Fruit fly (Drosophila melanogaster) whole organism, embryonic: ENCODE measurements around the gene Fas2.
A peak's percentile ranks its signal among the peaks of the same experiment; 100 is the strongest.

Experiments used
- Bgb ChIP-seq: fragments of 200-800 bp; sonication (Bioruptor generic); IDR thresholded peaks from 2 replicates; pipeline ENCODE4 v1.3.6; 2022; ENCODE audit warnings: missing biosample characterization, missing genetic modification characterization; ENCODE audit not compliant: partially characterized antibody
- CG11695 ChIP-seq: fragments of 200-800 bp; sonication (Bioruptor generic); IDR thresholded peaks from 3 replicates; pipeline ENCODE4 v1.3.6; 2022; ENCODE audit warnings: missing biosample characterization, missing genetic modification characterization
- CG12942 ChIP-seq: fragments of 200-800 bp; sonication (Bioruptor generic); optimal IDR thresholded peaks from 3 replicates; lab custom pipeline; 2016; ENCODE audit warnings: missing biosample characterization, missing genetic modification characterization
- CG13123 ChIP-seq: fragments of 200-800 bp; sonication (Bioruptor generic); optimal IDR thresholded peaks from 2 replicates; lab custom pipeline; 2016; ENCODE audit warnings: missing biosample characterization, missing genetic modification characterization
- CG13287 ChIP-seq: fragments of 200-800 bp; sonication (Bioruptor generic); IDR thresholded peaks from 2 replicates; pipeline ENCODE4 v1.3.6; 2022; ENCODE audit warnings: missing biosample characterization, missing genetic modification characterization; ENCODE audit not compliant: partially characterized antibody
- CG13424 ChIP-seq: fragments of 200-800 bp; sonication (Bioruptor generic); optimal IDR thresholded peaks from 2 replicates; lab custom pipeline; 2019; ENCODE audit warnings: missing biosample characterization, mild to moderate bottlenecking, missing genetic modification characterization, moderate library complexity
- CG14710 ChIP-seq: fragments of 200-800 bp; sonication (Bioruptor generic); optimal IDR thresholded peaks from 3 replicates; lab custom pipeline; 2019; ENCODE audit warnings: missing biosample characterization, mild to moderate bottlenecking, missing genetic modification characterization, moderate library complexity
- CG15514 ChIP-seq: fragments of 200-800 bp; sonication (Bioruptor generic); optimal IDR thresholded peaks from 3 replicates; lab custom pipeline; 2017; ENCODE audit warnings: missing biosample characterization, missing genetic modification characterization, mild to moderate bottlenecking, moderate library complexity, missing genetic modification reagents
- CG2678 ChIP-seq: fragments of 200-800 bp; sonication (Bioruptor generic); optimal IDR thresholded peaks from 3 replicates; lab custom pipeline; 2019; ENCODE audit warnings: missing biosample characterization, mild to moderate bottlenecking, missing genetic modification characterization, moderate library complexity
- CG2875 ChIP-seq: fragments of 200-800 bp; sonication (Bioruptor generic); optimal IDR thresholded peaks from 2 replicates; lab custom pipeline; 2017; ENCODE audit warnings: missing biosample characterization, mild to moderate bottlenecking, missing genetic modification characterization, missing genetic modification reagents
- CG31224 ChIP-seq: fragments of 200-800 bp; sonication (Bioruptor generic); IDR thresholded peaks from 2 replicates; pipeline ENCODE4 v1.3.6; 2022; ENCODE audit warnings: missing biosample characterization, missing genetic modification characterization
- CG3995 ChIP-seq: fragments of 200-800 bp; sonication (Bioruptor generic); optimal IDR thresholded peaks from 3 replicates; lab custom pipeline; 2016; ENCODE audit warnings: missing biosample characterization, missing genetic modification characterization
- CG6272 ChIP-seq: fragments of 200-800 bp; sonication (Bioruptor generic); IDR thresholded peaks from 2 replicates; pipeline ENCODE4 v1.3.6; 2022; ENCODE audit warnings: missing biosample characterization, missing genetic modification characterization
- CG8478 ChIP-seq: fragments of >200 bp; optimal IDR thresholded peaks from 2 replicates; lab custom pipeline; 2018
- CG9609 ChIP-seq: fragments of 200-800 bp; sonication (Bioruptor generic); optimal IDR thresholded peaks from 3 replicates; lab custom pipeline; 2016; ENCODE audit warnings: missing biosample characterization, missing genetic modification characterization
- CG9727 ChIP-seq: fragments of 200-800 bp; sonication (Bioruptor generic); optimal IDR thresholded peaks from 3 replicates; lab custom pipeline; 2017; ENCODE audit warnings: missing biosample characterization, mild to moderate bottlenecking, missing genetic modification characterization
- D ChIP-seq, 2 experiments: fragments of 200-800 bp in 1 of 2; fragments of >200 bp in 1 of 2; sonication (Bioruptor generic) in 1 of 2; optimal IDR thresholded peaks; 2 replicates in 1 of 2; 3 replicates in 1 of 2; lab custom pipeline; 2017; ENCODE audit warnings: mild to moderate bottlenecking in 1 of 2, missing biosample characterization in 1 of 2, missing genetic modification characterization in 1 of 2, missing genetic modification reagents in 1 of 2
- Dll ChIP-seq: fragments of 200-800 bp; sonication (Bioruptor generic); IDR thresholded peaks from 4 replicates; pipeline ENCODE4 v1.3.6; 2022; ENCODE audit warnings: missing biosample characterization, missing genetic modification characterization; ENCODE audit not compliant: partially characterized antibody
- Dref ChIP-seq: fragments of 200-800 bp; sonication (Bioruptor generic); IDR thresholded peaks from 2 replicates; pipeline ENCODE4 v1.3.6; 2022; ENCODE audit warnings: missing biosample characterization, missing genetic modification characterization
- HLH3B ChIP-seq: fragments of 200-800 bp; sonication (Bioruptor generic); IDR thresholded peaks from 2 replicates; pipeline ENCODE4 v1.3.6; 2022; ENCODE audit warnings: missing biosample characterization, missing genetic modification characterization
- Hr3 ChIP-seq: fragments of 200-800 bp; sonication (Bioruptor generic); optimal IDR thresholded peaks from 3 replicates; lab custom pipeline; 2016; ENCODE audit warnings: missing biosample characterization, missing genetic modification characterization
- Opbp ChIP-seq: fragments of 200-800 bp; sonication (Bioruptor generic); IDR thresholded peaks from 3 replicates; pipeline ENCODE4 v1.3.6; 2022; ENCODE audit warnings: missing biosample characterization, missing genetic modification characterization; ENCODE audit not compliant: partially characterized antibody
- Optix ChIP-seq: fragments of 200-800 bp; sonication (Bioruptor generic); IDR thresholded peaks from 3 replicates; pipeline ENCODE4 v1.3.6; 2022; ENCODE audit warnings: missing biosample characterization, missing genetic modification characterization
- Sry-δ ChIP-seq: fragments of 200-800 bp; sonication (Bioruptor generic); optimal IDR thresholded peaks from 2 replicates; lab custom pipeline; 2016; ENCODE audit warnings: missing biosample characterization, missing genetic modification characterization
- ab ChIP-seq: fragments of 200-800 bp; sonication (Bioruptor generic); optimal IDR thresholded peaks from 2 replicates; lab custom pipeline; 2016; ENCODE audit warnings: missing biosample characterization, missing genetic modification characterization
- ac ChIP-seq: fragments of 200-800 bp; sonication (Bioruptor generic); optimal IDR thresholded peaks from 3 replicates; lab custom pipeline; 2017; ENCODE audit warnings: missing biosample characterization, mild to moderate bottlenecking, missing genetic modification characterization
- al ChIP-seq: fragments of 200-800 bp; sonication (Bioruptor generic); IDR thresholded peaks from 2 replicates; pipeline ENCODE4 v1.3.6; 2022; ENCODE audit warnings: missing biosample characterization, missing genetic modification characterization
- ap ChIP-seq: fragments of 200-800 bp; sonication (Bioruptor generic); IDR thresholded peaks from 2 replicates; pipeline ENCODE4 v1.3.6; 2022; ENCODE audit warnings: missing biosample characterization, missing genetic modification characterization
- ash1 ChIP-seq: fragments of 200-800 bp; sonication (Bioruptor generic); optimal IDR thresholded peaks from 2 replicates; lab custom pipeline; 2018; ENCODE audit warnings: missing biosample characterization, mild to moderate bottlenecking, missing genetic modification characterization
- br ChIP-seq: fragments of >200 bp; optimal IDR thresholded peaks from 2 replicates; lab custom pipeline; 2017
- cad ChIP-seq: fragments of >200 bp; optimal IDR thresholded peaks from 2 replicates; lab custom pipeline; 2017; ENCODE audit warnings: missing biosample characterization, missing genetic modification characterization
- chinmo ChIP-seq: fragments of 200-800 bp; sonication (Bioruptor generic); IDR thresholded peaks from 4 replicates; pipeline ENCODE4 v1.3.6; 2022; ENCODE audit warnings: missing biosample characterization, missing genetic modification characterization; ENCODE audit not compliant: partially characterized antibody
- crp ChIP-seq, 2 experiments: fragments of 200-800 bp; sonication (Bioruptor generic); optimal IDR thresholded peaks; 2 replicates in 1 of 2; 3 replicates in 1 of 2; lab custom pipeline; 2017; ENCODE audit warnings: missing biosample characterization in 2 of 2, missing genetic modification characterization in 2 of 2, mild to moderate bottlenecking in 1 of 2, moderate library complexity in 1 of 2
- cwo ChIP-seq: fragments of 200-800 bp; sonication (Bioruptor generic); optimal IDR thresholded peaks from 3 replicates; lab custom pipeline; 2017; ENCODE audit warnings: missing biosample characterization, missing genetic modification characterization, mild to moderate bottlenecking, moderate library complexity, missing genetic modification reagents
- emc ChIP-seq: fragments of 200-800 bp; sonication (Bioruptor generic); optimal IDR thresholded peaks from 2 replicates; lab custom pipeline; 2016; ENCODE audit warnings: missing biosample characterization, missing genetic modification characterization
- kah ChIP-seq: fragments of 200-800 bp; sonication (Bioruptor generic); optimal IDR thresholded peaks from 2 replicates; lab custom pipeline; 2018; ENCODE audit warnings: missing biosample characterization, mild to moderate bottlenecking, missing genetic modification characterization
- kni ChIP-seq: fragments of 200-800 bp; sonication (Bioruptor generic); optimal IDR thresholded peaks from 3 replicates; lab custom pipeline; 2017; ENCODE audit warnings: mild to moderate bottlenecking, missing biosample characterization, missing genetic modification reagents, missing genetic modification characterization
- knrl ChIP-seq: fragments of 200-800 bp; sonication (Bioruptor generic); IDR thresholded peaks from 3 replicates; pipeline ENCODE4 v1.3.6; 2022; ENCODE audit warnings: missing biosample characterization, missing genetic modification characterization; ENCODE audit not compliant: partially characterized antibody
- onecut ChIP-seq: fragments of 200-800 bp; sonication (Bioruptor generic); IDR thresholded peaks from 2 replicates; pipeline ENCODE4 v1.3.6; 2022; ENCODE audit warnings: missing biosample characterization, missing genetic modification characterization
- pan ChIP-seq, 4 experiments: fragments of >200 bp in 3 of 4; fragments of 200-800 bp in 1 of 4; sonication (Bioruptor generic) in 1 of 4; optimal IDR thresholded peaks in 3 of 4; IDR thresholded peaks in 1 of 4; 2 replicates each; pipeline versions ENCODE4 v1.3.6 to Lab custom; 2017 to 2022; ENCODE audit warnings: missing biosample characterization in 2 of 4, missing genetic modification characterization in 2 of 4, mixed read lengths in 1 of 4
- ranshi ChIP-seq: fragments of 200-800 bp; sonication (Bioruptor generic); IDR thresholded peaks from 2 replicates; pipeline ENCODE4 v1.3.6; 2022; ENCODE audit warnings: missing biosample characterization, missing genetic modification characterization
- schlank ChIP-seq: fragments of 200-800 bp; sonication (Bioruptor generic); optimal IDR thresholded peaks from 2 replicates; lab custom pipeline; 2018; ENCODE audit warnings: missing biosample characterization, mild to moderate bottlenecking, missing genetic modification characterization
- ssp ChIP-seq: fragments of 200-800 bp; sonication (Bioruptor generic); IDR thresholded peaks from 2 replicates; pipeline ENCODE4 v1.3.6; 2022; ENCODE audit warnings: missing biosample characterization, missing genetic modification characterization
- tna ChIP-seq: fragments of 200-800 bp; sonication (Bioruptor generic); IDR thresholded peaks from 2 replicates; pipeline ENCODE4 v1.3.6; 2022; ENCODE audit warnings: missing biosample characterization, missing genetic modification characterization; ENCODE audit not compliant: partially characterized antibody
- tup ChIP-seq: fragments of 200-800 bp; sonication (Bioruptor generic); optimal IDR thresholded peaks from 2 replicates; lab custom pipeline; 2016; ENCODE audit warnings: missing biosample characterization, mild to moderate bottlenecking, missing genetic modification characterization, moderate library complexity
- usp ChIP-seq: fragments of >200 bp; optimal IDR thresholded peaks from 2 replicates; lab custom pipeline; 2017; ENCODE audit warnings: missing biosample characterization, missing genetic modification characterization
- vfl ChIP-seq: fragments of 200-800 bp; sonication (Bioruptor generic); optimal IDR thresholded peaks from 2 replicates; lab custom pipeline; 2016; ENCODE audit warnings: missing biosample characterization, missing genetic modification characterization
- vnd ChIP-seq: fragments of 200-800 bp; sonication (Bioruptor generic); IDR thresholded peaks from 3 replicates; pipeline ENCODE4 v1.3.6; 2022; ENCODE audit warnings: missing biosample characterization, missing genetic modification characterization; ENCODE audit not compliant: partially characterized antibody
- zen2 ChIP-seq: fragments of 200-800 bp; sonication (Bioruptor generic); IDR thresholded peaks from 3 replicates; pipeline ENCODE4 v1.3.6; 2022; ENCODE audit warnings: missing biosample characterization, missing genetic modification characterization; ENCODE audit not compliant: partially characterized antibody

Fas2 gene

DNA sequence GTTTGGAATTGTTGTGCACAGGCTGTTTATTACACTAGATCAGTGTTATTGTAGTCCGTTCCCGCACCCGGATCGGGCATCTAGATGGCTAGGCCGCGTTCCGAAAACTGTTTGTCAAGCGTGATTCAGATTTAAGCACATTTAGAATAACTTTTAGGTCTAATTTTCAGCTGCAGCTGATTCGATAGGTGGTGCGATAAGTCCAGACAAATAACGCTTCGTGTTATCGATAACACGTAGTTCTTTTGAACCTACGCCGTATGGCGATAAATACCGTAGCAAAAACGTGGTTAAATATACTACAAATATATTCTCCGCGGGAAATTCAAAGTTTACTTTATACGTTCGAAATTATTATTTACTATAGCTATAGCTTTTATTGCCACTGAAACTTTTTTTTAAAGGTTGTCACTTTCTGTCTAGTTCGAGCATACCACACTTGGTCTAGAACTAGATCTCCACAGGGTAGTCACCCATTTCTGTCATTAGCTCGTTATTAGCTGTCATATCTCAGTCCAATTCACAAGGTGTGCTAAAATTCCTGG is 105.0 kb downstream of the Fas2 start, which contains the start of the genes Cmtr1 and CG15375 (continued):
- TF ChIP-seq ranshi (GFP tag; lab: Robert Waterston, UW) (no peak), CG2875 (no peak), cwo (GFP tag; lab: Kevin White, UChicago) (no peak), CG31224 (no peak), cad (GFP tag; lab: Kevin White, UChicago) (no peak), usp (no peak), tup (GFP tag; lab: Kevin White, UChicago) (no peak), CG12942 (no peak), Sry-δ (GFP tag; lab: Kevin White, UChicago) (peak; percentile 78), CG15514 (GFP tag; lab: Kevin White, UChicago) (peak; percentile 98), Dll (GFP tag; lab: Robert Waterston, UW) (peak; percentile 78), ssp (GFP tag; lab: Robert Waterston, UW) (no peak), vnd (GFP tag; lab: Robert Waterston, UW) (peak; percentile 71), CG14710 (tag; lab: Kevin White, UChicago) (peak; percentile 29), al (no peak), schlank (tag; lab: Kevin White, UChicago) (no peak), zen2 (GFP tag; lab: Robert Waterston, UW) (peak; percentile 79), kni (GFP tag; lab: Kevin White, UChicago) (no peak), pan (optimal IDR thresholded peaks at IDR 0.05; lab: Kevin White, UChicago) (no peak), pan (GFP tag; optimal IDR thresholded peaks at IDR 0.05 in 1 of 2, IDR thresholded peaks at IDR 0.05 in 1 of 2) (no peak), Dref (GFP tag; lab: Robert Waterston, UW) (peak; percentile 87), CG2678 (no peak), vfl (GFP tag; lab: Kevin White, UChicago) (no peak), emc (GFP tag; lab: Kevin White, UChicago) (no peak), Hr3 (GFP tag; lab: Kevin White, UChicago) (no peak), ash1 (GFP tag; lab: Kevin White, UChicago) (no peak), Opbp (GFP tag; lab: Robert Waterston, UW) (peak; percentile 81), onecut (GFP tag; lab: Robert Waterston, UW) (no peak), CG9609 (no peak), CG13287 (peak; percentile 87), CG13123 (GFP tag; lab: Kevin White, UChicago) (no peak), CG9727 (no peak), knrl (GFP tag; lab: Robert Waterston, UW) (peak; percentile 65; the same call in 2 of the 3 replicates), tna (GFP tag; lab: Robert Waterston, UW) (peak; percentile 75), Optix (GFP tag; lab: Robert Waterston, UW) (no peak), ac (GFP tag; lab: Kevin White, UChicago) (no peak), CG11695 (GFP tag; lab: Robert Waterston, UW) (no peak), chinmo (GFP tag; lab: Robert Waterston, UW) (peak; percentile 74; the same call in 3 of the 4 replicates), kah (GFP tag; lab: Kevin White, UChicago) (no peak), D (optimal IDR thresholded peaks at IDR 0.05; lab: Kevin White, UChicago) (no peak), D (GFP tag; optimal IDR thresholded peaks at IDR 0.05; lab: Kevin White, UChicago) (no peak), ab (GFP tag; lab: Kevin White, UChicago) (no peak), CG6272 (GFP tag; lab: Robert Waterston, UW) (no peak), ap (GFP tag; lab: Robert Waterston, UW) (no peak), CG3995 (GFP tag; lab: Kevin White, UChicago) (peak; percentile 1), br (lab: Kevin White, UChicago) (no peak), crp (GFP tag; optimal IDR thresholded peaks at IDR 0.05; lab: Kevin White, UChicago) (peak in 1 of 2 experiments; percentile 64), CG13424 (tag; lab: Kevin White, UChicago) (no peak), Bgb (GFP tag; lab: Robert Waterston, UW) (peak; percentile 84), CG8478 (lab: Kevin White, UChicago) (no peak), HLH3B (GFP tag; lab: Robert Waterston, UW) (no peak)
